Worm (Caenorhabditis elegans) whole organism, late embryonic: ENCODE measurements around the gene nhr-91.

Source experiments
- C08G9.2 ChIP-seq: sonication (generic microtip); optimal IDR thresholded peaks from 2 replicates; lab custom pipeline; 2016; ENCODE audit warnings: mild to moderate bottlenecking, missing genetic modification characterization, moderate library complexity, missing compliant biosample characterization
- F13H6.1 ChIP-seq: sonication (generic microtip); optimal IDR thresholded peaks from 2 replicates; lab custom pipeline; 2016; ENCODE audit warnings: missing genetic modification characterization, missing compliant biosample characterization
- K02D7.2 ChIP-seq: sonication (generic microtip); optimal IDR thresholded peaks from 2 replicates; lab custom pipeline; 2017; ENCODE audit warnings: mild to moderate bottlenecking, missing genetic modification characterization, missing compliant biosample characterization
- ahr-1 ChIP-seq: sonication (generic microtip); optimal IDR thresholded peaks from 2 replicates; lab custom pipeline; 2016; ENCODE audit warnings: missing genetic modification characterization, missing compliant biosample characterization
- ama-1 ChIP-seq: fragments of 150-350 bp; optimal IDR thresholded peaks from 2 replicates; lab custom pipeline; 2014
- ceh-14 ChIP-seq: sonication (generic microtip); optimal IDR thresholded peaks from 2 replicates; lab custom pipeline; 2016; ENCODE audit warnings: missing genotype, missing genetic modification characterization, missing compliant biosample characterization
- ceh-18 ChIP-seq: sonication (generic microtip); optimal IDR thresholded peaks from 2 replicates; lab custom pipeline; 2016; ENCODE audit warnings: missing genetic modification characterization, missing compliant biosample characterization
- ceh-19 ChIP-seq: fragments of 200-800 bp; sonication (Bioruptor generic); optimal IDR thresholded peaks from 2 replicates; lab custom pipeline; 2018; ENCODE audit warnings: mild to moderate bottlenecking, missing genetic modification characterization, missing compliant biosample characterization
- ceh-2 ChIP-seq: sonication (generic microtip); optimal IDR thresholded peaks from 2 replicates; lab custom pipeline; 2016; ENCODE audit warnings: missing genotype, missing genetic modification characterization, missing compliant biosample characterization
- ceh-22 ChIP-seq: sonication (generic microtip); optimal IDR thresholded peaks from 2 replicates; lab custom pipeline; 2017; ENCODE audit warnings: missing biosample characterization, missing genetic modification characterization
- ceh-30 ChIP-seq: fragments of 150-350 bp; optimal IDR thresholded peaks from 2 replicates; lab custom pipeline; 2014; ENCODE audit warnings: missing biosample characterization, missing genetic modification characterization
- ceh-31 ChIP-seq: sonication (generic microtip); optimal IDR thresholded peaks from 2 replicates; lab custom pipeline; 2016; ENCODE audit warnings: missing genetic modification characterization, missing compliant biosample characterization
- ceh-48 ChIP-seq: sonication (generic microtip); optimal IDR thresholded peaks from 2 replicates; lab custom pipeline; 2016; ENCODE audit warnings: missing genetic modification characterization, inconsistent platforms, missing compliant biosample characterization
- elt-2 ChIP-seq: sonication (generic microtip); optimal IDR thresholded peaks from 2 replicates; lab custom pipeline; 2016; ENCODE audit warnings: missing genetic modification reagents, missing genetic modification characterization, missing compliant biosample characterization
- elt-4 ChIP-seq: sonication (generic microtip); optimal IDR thresholded peaks from 2 replicates; lab custom pipeline; 2016; ENCODE audit warnings: missing genetic modification characterization, missing compliant biosample characterization
- ets-4 ChIP-seq: sonication (generic microtip); optimal IDR thresholded peaks from 2 replicates; lab custom pipeline; 2016; ENCODE audit warnings: missing genetic modification characterization, missing compliant biosample characterization
- eyg-1 ChIP-seq: sonication (generic microtip); optimal IDR thresholded peaks from 2 replicates; lab custom pipeline; 2016; ENCODE audit warnings: missing genotype, missing genetic modification characterization, missing compliant biosample characterization
- fkh-6 ChIP-seq: sonication (generic microtip); optimal IDR thresholded peaks from 2 replicates; lab custom pipeline; 2016; ENCODE audit warnings: missing genetic modification characterization, missing compliant biosample characterization
- gmeb-2 ChIP-seq: sonication (generic microtip); optimal IDR thresholded peaks from 2 replicates; lab custom pipeline; 2016; ENCODE audit warnings: missing genetic modification characterization, inconsistent platforms, missing compliant biosample characterization
- hlh-15 ChIP-seq: sonication (generic microtip); optimal IDR thresholded peaks from 2 replicates; lab custom pipeline; 2016; ENCODE audit warnings: missing genetic modification characterization, missing compliant biosample characterization
- hlh-30 ChIP-seq: sonication (generic microtip); optimal IDR thresholded peaks from 2 replicates; lab custom pipeline; 2017; ENCODE audit warnings: antibody characterized with exemption, missing genetic modification characterization, missing compliant biosample characterization; ENCODE audit not compliant: insufficient read depth
- hlh-6 ChIP-seq: sonication (generic microtip); optimal IDR thresholded peaks from 2 replicates; lab custom pipeline; 2016; ENCODE audit warnings: missing genotype, missing genetic modification characterization, missing compliant biosample characterization
- lin-11 ChIP-seq: fragments of 200-800 bp; sonication (Bioruptor generic); optimal IDR thresholded peaks from 2 replicates; lab custom pipeline; 2018; ENCODE audit warnings: mild to moderate bottlenecking, missing genetic modification characterization, missing compliant biosample characterization
- mec-3 ChIP-seq: sonication (generic microtip); optimal IDR thresholded peaks from 2 replicates; lab custom pipeline; 2016; ENCODE audit warnings: borderline replicate concordance, missing genetic modification characterization, missing compliant biosample characterization
- pha-2 ChIP-seq: sonication (generic microtip); optimal IDR thresholded peaks from 2 replicates; lab custom pipeline; 2017; ENCODE audit warnings: mild to moderate bottlenecking, missing genetic modification characterization, missing compliant biosample characterization
- pha-4 ChIP-seq: fragments of 150-350 bp; optimal IDR thresholded peaks from 2 replicates; lab custom pipeline; 2018; ENCODE audit warnings: missing biosample characterization, missing genetic modification reagents, missing genetic modification characterization
- ref-2 ChIP-seq: sonication (generic microtip); optimal IDR thresholded peaks from 2 replicates; lab custom pipeline; 2016; ENCODE audit warnings: missing genetic modification characterization, missing compliant biosample characterization
- rnt-1 ChIP-seq: sonication (generic microtip); optimal IDR thresholded peaks from 2 replicates; lab custom pipeline; 2016; ENCODE audit warnings: missing genetic modification characterization, missing compliant biosample characterization
- ttx-3 ChIP-seq: sonication (generic microtip); optimal IDR thresholded peaks from 2 replicates; lab custom pipeline; 2016; ENCODE audit warnings: missing genetic modification reagents, missing genetic modification characterization, missing compliant biosample characterization
- unc-42 ChIP-seq: sonication (generic microtip); optimal IDR thresholded peaks from 2 replicates; lab custom pipeline; 2016; ENCODE audit warnings: missing genotype, missing genetic modification characterization, missing compliant biosample characterization

Gene nhr-91

DNA sequence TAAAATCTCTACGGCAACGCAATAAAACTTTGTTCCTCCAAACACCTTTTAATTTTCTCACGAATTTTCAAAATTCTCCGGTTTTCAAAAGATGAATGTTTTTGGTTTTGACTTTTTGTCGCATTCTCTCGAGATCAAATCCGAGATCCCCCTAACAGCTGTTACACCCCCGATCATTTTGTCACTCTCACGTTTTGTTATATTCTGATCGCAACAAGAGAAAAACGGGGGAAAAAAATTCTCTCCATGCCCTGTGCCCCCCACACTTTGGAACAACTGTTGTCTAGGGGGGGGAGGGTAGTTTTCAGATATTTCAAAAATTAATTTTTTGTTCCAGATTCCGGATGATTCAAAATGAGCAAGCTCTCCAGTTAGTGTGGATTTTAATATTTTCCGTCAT lies 29.0 kb downstream of the nhr-91 start:
- TF ChIP-seq C08G9.2 (tag; lab: Kevin White, UChicago) (no peak), ama-1 (lab: Kevin White, UChicago) (no peak), ceh-2 (tag; lab: Kevin White, UChicago) (no peak), F13H6.1 (tag; lab: Kevin White, UChicago) (no peak), ceh-18 (tag; lab: Kevin White, UChicago) (peak; percentile 61)

DNA sequence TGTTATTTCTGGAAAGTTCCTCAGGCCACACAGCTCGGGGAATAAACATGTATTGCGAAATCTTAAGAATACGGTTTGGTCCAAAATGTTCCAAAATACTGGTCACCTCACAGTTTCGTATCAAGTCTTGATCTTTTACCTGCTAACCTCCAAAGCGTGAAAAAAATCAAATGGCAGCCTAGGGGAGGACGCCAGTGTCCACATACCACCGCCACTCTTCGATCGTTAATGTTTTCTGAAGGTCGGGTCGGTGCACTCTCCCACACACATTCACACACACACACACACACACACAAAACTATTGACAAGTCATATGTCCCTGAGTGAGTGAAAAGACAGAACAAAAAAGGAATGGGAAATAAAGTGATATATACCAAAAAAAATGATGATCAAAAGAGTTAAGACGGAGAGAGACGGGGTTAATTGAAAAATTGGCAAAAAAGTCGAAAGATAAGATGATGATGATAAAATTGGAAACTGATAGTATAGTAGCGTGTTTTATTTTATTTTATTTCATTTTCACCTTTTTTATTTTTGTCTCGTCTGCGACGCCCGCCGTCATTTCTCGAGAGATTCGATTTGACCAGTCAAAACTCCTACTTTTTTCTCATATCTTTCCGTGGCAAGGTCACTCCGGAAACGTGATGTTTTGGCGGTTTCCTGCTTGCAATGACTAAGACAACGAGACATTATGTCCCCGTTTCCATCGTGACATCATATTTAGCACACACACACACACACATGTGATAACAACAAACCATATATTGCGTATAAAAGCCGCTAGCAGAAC lies 30.8 kb downstream of the nhr-91 start, which contains the start of gene Y15E3A.5:
TSS of gene Y15E3A.5 (plus strand) at position 752 of the 790 bp plus-strand sequence.
- TF ChIP-seq elt-2 (tag; lab: Kevin White, UChicago) = peak; percentile 66
- no peak for TF ChIP-seq fkh-6 (tag; lab: Kevin White, UChicago)
- TF ChIP-seq ceh-48 = no peak
- TF ChIP-seq ceh-14 (tag; lab: Kevin White, UChicago) = no peak
- TF ChIP-seq ahr-1 (tag; lab: Kevin White, UChicago) = no peak

DNA sequence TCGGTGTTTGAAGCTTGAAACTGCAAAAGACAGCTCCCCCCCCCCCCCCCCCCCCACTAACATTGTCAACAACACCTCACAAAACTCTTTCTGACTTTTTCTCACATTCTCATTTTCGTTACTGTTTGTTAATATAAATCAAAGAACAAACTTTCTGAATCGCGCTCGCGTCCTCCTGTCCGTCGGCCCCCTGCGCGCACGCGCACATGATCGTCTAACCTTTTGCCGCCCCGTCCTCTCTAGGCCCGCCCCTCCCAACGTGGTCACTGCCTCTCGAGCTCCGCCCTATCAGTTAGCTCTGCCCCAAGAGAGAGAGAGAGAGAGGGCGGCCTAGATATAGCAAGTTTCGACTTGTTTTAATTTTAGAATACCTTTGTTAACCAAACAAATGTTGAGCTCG lies 31.6 kb downstream of the nhr-91 start:
- no peak for TF ChIP-seq ceh-30 (tag; lab: Kevin White, UChicago)
- peak; percentile 4 for TF ChIP-seq gmeb-2
- TF ChIP-seq hlh-30 (tag; lab: Kevin White, UChicago) = peak; percentile 23
- no peak for TF ChIP-seq K02D7.2 (tag; lab: Kevin White, UChicago)
- TF ChIP-seq, all 69 proteins: peak for 2

DNA sequence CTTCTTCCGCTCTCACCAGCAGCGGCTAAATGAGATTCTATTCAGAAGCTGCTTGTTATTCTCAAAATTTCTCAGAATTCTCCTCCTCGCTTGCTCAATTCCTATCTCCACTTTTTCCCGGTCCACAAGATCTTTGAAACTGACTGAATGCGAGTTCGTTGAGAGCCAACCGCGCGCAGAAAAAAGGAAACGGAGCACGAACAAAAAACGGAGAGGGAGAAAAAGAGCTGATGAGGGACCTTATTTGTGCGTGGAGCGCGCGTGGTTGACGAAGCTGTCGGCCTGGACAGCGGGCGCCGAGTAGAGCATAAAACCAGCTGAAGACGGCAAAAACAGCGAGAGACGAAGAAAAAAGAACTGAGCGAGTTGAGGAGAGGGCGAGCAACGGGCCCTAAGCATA lies 32.9 kb downstream of the nhr-91 start:
- TF ChIP-seq ceh-22 (tag; lab: Kevin White, UChicago) (no peak), ceh-31 (tag; lab: Kevin White, UChicago) (peak; percentile 24), unc-42 (tag; lab: Kevin White, UChicago) (peak; percentile 48)
- TF ChIP-seq, all 69 proteins: peak for 2

DNA sequence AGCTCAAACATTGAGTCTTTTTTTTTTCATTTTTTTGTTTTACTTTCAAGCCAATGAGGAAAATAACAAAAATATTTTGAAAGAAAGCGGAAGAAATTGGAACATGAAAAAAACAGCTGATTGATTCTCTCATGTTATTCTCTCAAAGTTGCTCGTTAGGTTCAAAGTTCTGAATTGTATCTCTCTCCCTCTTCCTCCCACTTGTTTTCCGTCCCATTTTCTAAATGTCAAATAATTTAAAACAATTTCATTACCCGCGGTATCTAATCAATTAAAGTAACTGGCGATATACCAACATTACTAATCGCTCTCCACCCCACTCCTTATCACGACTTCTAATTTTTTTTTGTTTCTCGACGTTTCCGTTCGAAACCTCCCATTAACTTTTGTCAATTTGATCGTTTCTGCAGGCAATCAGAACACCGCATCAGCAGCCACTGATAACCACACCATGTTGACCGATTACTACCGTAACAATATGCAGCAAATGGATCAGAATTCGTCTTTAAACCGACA lies 33.6 kb downstream of the nhr-91 start:
- no peak for TF ChIP-seq rnt-1 (tag; lab: Kevin White, UChicago)
- no peak for TF ChIP-seq ttx-3
- no peak for TF ChIP-seq ama-1 (lab: Kevin White, UChicago)
- TF ChIP-seq C08G9.2 (tag; lab: Kevin White, UChicago) = no peak
- TF ChIP-seq ets-4 (tag; lab: Kevin White, UChicago) = no peak
- no peak for TF ChIP-seq ceh-22 (tag; lab: Kevin White, UChicago)
- TF ChIP-seq pha-4 = no peak
- TF ChIP-seq elt-2 (tag; lab: Kevin White, UChicago) = peak; percentile 54

DNA sequence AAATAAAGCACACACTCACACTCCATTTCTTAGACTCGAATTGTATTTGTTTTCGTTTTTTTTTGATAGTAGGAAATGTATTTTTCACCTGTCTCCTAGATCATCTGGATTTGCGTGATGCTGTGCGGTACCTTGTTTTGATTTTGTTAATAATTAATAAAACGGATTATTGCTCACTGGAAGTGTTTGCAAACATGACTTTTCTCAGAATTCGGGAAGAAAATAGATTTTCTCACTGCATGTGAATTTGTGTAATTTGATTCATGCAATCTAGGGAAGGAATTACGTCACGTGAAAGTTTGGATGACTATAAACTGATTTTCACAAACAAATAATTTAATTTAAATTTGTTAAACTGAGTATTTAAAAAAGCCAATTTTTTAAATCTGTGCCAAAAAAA lies 34.8 kb downstream of the nhr-91 start:
- TF ChIP-seq pha-2 (no peak), unc-42 (tag; lab: Kevin White, UChicago) (peak; percentile 77), elt-4 (no peak), hlh-30 (tag; lab: Kevin White, UChicago) (no peak), eyg-1 (tag; lab: Kevin White, UChicago) (no peak), ceh-22 (tag; lab: Kevin White, UChicago) (no peak), ama-1 (lab: Kevin White, UChicago) (no peak), elt-2 (tag; lab: Kevin White, UChicago) (no peak), hlh-6 (tag; lab: Kevin White, UChicago) (no peak), hlh-15 (no peak), mec-3 (tag; lab: Kevin White, UChicago) (no peak), ref-2 (tag; lab: Kevin White, UChicago) (no peak), lin-11 (tag; lab: Kevin White, UChicago) (no peak), ceh-19 (peak; percentile 24)
- TF ChIP-seq, all 69 proteins: peak for 2
